Worm (Caenorhabditis elegans): ENCODE results near the gene vha-8.
"Not testable (repeated sequence)": the region's sequence is repeated elsewhere in the genome, so short reads cannot be mapped to it uniquely, and the experiment has no call there.

- not testable (repeated sequence) for TF ChIP-seq B0336.3 (GFP tag; IDR thresholded peaks at IDR 0.05); dpl-1 (GFP tag; optimal IDR thresholded peaks at IDR 0.05); nfya-1 (tag; optimal IDR thresholded peaks at IDR 0.05; ENCODE audit: borderline replicate concordance, insufficient read depth); gei-17 (GFP tag; optimal IDR thresholded peaks at IDR 0.05); attf-3 (GFP tag; conservative IDR thresholded peaks at IDR 0.05); F39B2.1 (GFP tag; IDR thresholded peaks at IDR 0.05)
Observed at ce11 chrIV:6827477-6827876, 36.6 kb downstream of the vha-8 start, which contains the start of gene H20E11.2.

Data from whole organism, young adult.